Fruit fly (Drosophila melanogaster) whole organism, embryonic: ENCODE measurements around the gene CG34256.

Source experiments
- Atf6 ChIP-seq: fragments of 200-800 bp; sonication (Bioruptor generic); IDR thresholded peaks from 2 replicates; pipeline ENCODE4 v1.3.6; 2022; ENCODE audit warnings: missing biosample characterization, missing genetic modification characterization
- CG10654 ChIP-seq: fragments of 200-800 bp; sonication (Bioruptor generic); optimal IDR thresholded peaks from 2 replicates; lab custom pipeline; 2016; ENCODE audit warnings: missing biosample characterization, missing genetic modification characterization
- CG11695 ChIP-seq: fragments of 200-800 bp; sonication (Bioruptor generic); IDR thresholded peaks from 3 replicates; pipeline ENCODE4 v1.3.6; 2022; ENCODE audit warnings: missing biosample characterization, missing genetic modification characterization
- CG12071 ChIP-seq: fragments of 200-800 bp; sonication (Bioruptor generic); optimal IDR thresholded peaks from 3 replicates; lab custom pipeline; 2018; ENCODE audit warnings: missing biosample characterization, mild to moderate bottlenecking, missing genetic modification characterization
- CG15073 ChIP-seq: fragments of 200-800 bp; sonication (Bioruptor generic); optimal IDR thresholded peaks from 2 replicates; lab custom pipeline; 2016; ENCODE audit warnings: missing biosample characterization, missing genetic modification characterization
- CG17359 ChIP-seq: fragments of 200-800 bp; sonication (Bioruptor generic); optimal IDR thresholded peaks from 3 replicates; lab custom pipeline; 2018; ENCODE audit warnings: missing biosample characterization, mild to moderate bottlenecking, missing genetic modification characterization, moderate library complexity
- CG18011 ChIP-seq: fragments of 200-800 bp; sonication (Bioruptor generic); optimal IDR thresholded peaks from 2 replicates; lab custom pipeline; 2017; ENCODE audit warnings: missing biosample characterization, missing genetic modification characterization, mild to moderate bottlenecking, moderate library complexity, missing genotype
- CG18599 ChIP-seq: fragments of 200-800 bp; sonication (Bioruptor generic); optimal IDR thresholded peaks from 3 replicates; lab custom pipeline; 2017; ENCODE audit warnings: missing biosample characterization, missing genetic modification characterization, mild to moderate bottlenecking, moderate library complexity, missing genetic modification reagents
- CG2199 ChIP-seq: fragments of 200-800 bp; sonication (Bioruptor generic); IDR thresholded peaks from 3 replicates; pipeline ENCODE4 v1.3.6; 2022; ENCODE audit warnings: missing biosample characterization, missing genetic modification characterization
- CG2678 ChIP-seq: fragments of 200-800 bp; sonication (Bioruptor generic); optimal IDR thresholded peaks from 3 replicates; lab custom pipeline; 2019; ENCODE audit warnings: missing biosample characterization, mild to moderate bottlenecking, missing genetic modification characterization, moderate library complexity
- CG5245 ChIP-seq: fragments of 200-800 bp; sonication (Bioruptor generic); optimal IDR thresholded peaks from 3 replicates; lab custom pipeline; 2016; ENCODE audit warnings: missing biosample characterization, missing genetic modification characterization
- CG6175 ChIP-seq: fragments of 200-800 bp; sonication (Bioruptor generic); IDR thresholded peaks from 3 replicates; pipeline ENCODE4 v1.3.6; 2022; ENCODE audit warnings: missing biosample characterization, missing genetic modification characterization
- CG7271 ChIP-seq: fragments of 200-800 bp; sonication (Bioruptor generic); optimal IDR thresholded peaks from 2 replicates; lab custom pipeline; 2018; ENCODE audit warnings: missing biosample characterization, mild to moderate bottlenecking, missing genetic modification characterization, moderate library complexity
- CG7839 ChIP-seq: fragments of 200-800 bp; sonication (Bioruptor generic); optimal IDR thresholded peaks from 3 replicates; lab custom pipeline; 2018; ENCODE audit warnings: missing biosample characterization, mild to moderate bottlenecking, missing genetic modification characterization, moderate library complexity
- CG7963 ChIP-seq: fragments of 200-800 bp; sonication (Bioruptor generic); IDR thresholded peaks from 3 replicates; pipeline ENCODE4 v1.3.6; 2022; ENCODE audit warnings: missing biosample characterization, missing genetic modification characterization; ENCODE audit not compliant: partially characterized antibody
- CoRest ChIP-seq: fragments of 200-800 bp; sonication (Bioruptor generic); optimal IDR thresholded peaks from 3 replicates; lab custom pipeline; 2018; ENCODE audit warnings: missing biosample characterization, mild to moderate bottlenecking, missing genetic modification characterization, moderate library complexity
- D ChIP-seq, 2 experiments: fragments of 200-800 bp in 1 of 2; fragments of >200 bp in 1 of 2; sonication (Bioruptor generic) in 1 of 2; optimal IDR thresholded peaks; 2 replicates in 1 of 2; 3 replicates in 1 of 2; lab custom pipeline; 2017; ENCODE audit warnings: mild to moderate bottlenecking in 1 of 2, missing biosample characterization in 1 of 2, missing genetic modification characterization in 1 of 2, missing genetic modification reagents in 1 of 2
- D19B ChIP-seq: fragments of 200-800 bp; sonication (Bioruptor generic); optimal IDR thresholded peaks from 2 replicates; lab custom pipeline; 2017; ENCODE audit warnings: missing biosample characterization, mild to moderate bottlenecking, missing genetic modification characterization
- Drgx ChIP-seq: fragments of 200-800 bp; sonication (Bioruptor generic); IDR thresholded peaks from 2 replicates; pipeline ENCODE4 v1.3.6; 2022; ENCODE audit warnings: missing biosample characterization, missing genetic modification characterization
- E2f2 ChIP-seq: fragments of 200-800 bp; sonication (Bioruptor generic); IDR thresholded peaks from 2 replicates; pipeline ENCODE4 v1.3.6; 2022; ENCODE audit warnings: missing biosample characterization, missing genetic modification characterization
- Gug ChIP-seq: fragments of 200-800 bp; sonication (Bioruptor generic); IDR thresholded peaks from 4 replicates; pipeline ENCODE4 v1.3.6; 2022; ENCODE audit warnings: missing biosample characterization, missing genetic modification characterization
- Lim3 ChIP-seq: fragments of 200-800 bp; sonication (Bioruptor generic); IDR thresholded peaks from 2 replicates; pipeline ENCODE4 v1.3.6; 2022; ENCODE audit warnings: missing biosample characterization, missing genetic modification characterization
- Optix ChIP-seq: fragments of 200-800 bp; sonication (Bioruptor generic); IDR thresholded peaks from 3 replicates; pipeline ENCODE4 v1.3.6; 2022; ENCODE audit warnings: missing biosample characterization, missing genetic modification characterization
- Rx ChIP-seq: fragments of 200-800 bp; sonication (Bioruptor generic); IDR thresholded peaks from 2 replicates; pipeline ENCODE4 v1.3.6; 2022; ENCODE audit warnings: missing biosample characterization, missing genetic modification characterization
- Taf1 ChIP-seq: fragments of 200-800 bp; sonication (Bioruptor generic); IDR thresholded peaks from 2 replicates; pipeline ENCODE4 v1.3.6; 2022; ENCODE audit warnings: missing biosample characterization, missing genetic modification characterization
- ab ChIP-seq: fragments of 200-800 bp; sonication (Bioruptor generic); optimal IDR thresholded peaks from 2 replicates; lab custom pipeline; 2016; ENCODE audit warnings: missing biosample characterization, missing genetic modification characterization
- ap ChIP-seq: fragments of 200-800 bp; sonication (Bioruptor generic); IDR thresholded peaks from 2 replicates; pipeline ENCODE4 v1.3.6; 2022; ENCODE audit warnings: missing biosample characterization, missing genetic modification characterization
- bowl ChIP-seq: fragments of 200-800 bp; sonication (Bioruptor generic); IDR thresholded peaks from 2 replicates; pipeline ENCODE4 v1.3.6; 2022; ENCODE audit warnings: missing biosample characterization, missing genetic modification characterization
- bsh ChIP-seq, 2 experiments: fragments of 200-800 bp; sonication (Bioruptor generic); optimal IDR thresholded peaks; 2 replicates each; lab custom pipeline; 2017 to 2018; ENCODE audit warnings: mild to moderate bottlenecking in 2 of 2, missing biosample characterization in 2 of 2, missing genetic modification characterization in 2 of 2, moderate library complexity in 1 of 2
- btn ChIP-seq: fragments of 200-800 bp; sonication (Bioruptor generic); optimal IDR thresholded peaks from 2 replicates; lab custom pipeline; 2016; ENCODE audit warnings: missing biosample characterization, missing genetic modification characterization
- chif ChIP-seq, 2 experiments: fragments of 200-800 bp; sonication (Bioruptor generic); optimal IDR thresholded peaks; 3 replicates each; lab custom pipeline; 2016; ENCODE audit warnings: missing biosample characterization in 2 of 2, missing genetic modification characterization in 2 of 2
- ewg ChIP-seq: fragments of 200-800 bp; sonication (Bioruptor generic); optimal IDR thresholded peaks from 3 replicates; lab custom pipeline; 2017; ENCODE audit warnings: mild to moderate bottlenecking, missing biosample characterization, missing genetic modification reagents, missing genetic modification characterization
- exex ChIP-seq: fragments of 200-800 bp; sonication (Bioruptor generic); optimal IDR thresholded peaks from 4 replicates; lab custom pipeline; 2018; ENCODE audit warnings: missing biosample characterization, mild to moderate bottlenecking, missing genetic modification characterization, moderate library complexity
- ftz-f1 ChIP-seq: fragments of 200-800 bp; sonication (Bioruptor generic); optimal IDR thresholded peaks from 2 replicates; lab custom pipeline; 2016; ENCODE audit warnings: missing biosample characterization, missing genetic modification characterization
- gcm ChIP-seq: fragments of 200-800 bp; sonication (Bioruptor generic); optimal IDR thresholded peaks from 2 replicates; lab custom pipeline; 2019; ENCODE audit warnings: missing biosample characterization, mild to moderate bottlenecking, missing genetic modification characterization, moderate library complexity
- ham ChIP-seq: fragments of 200-800 bp; sonication (Bioruptor generic); IDR thresholded peaks from 2 replicates; pipeline ENCODE4 v1.3.6; 2022; ENCODE audit warnings: missing biosample characterization, missing genetic modification characterization
- insv ChIP-seq, 2 experiments: fragments of 200-800 bp; sonication (Bioruptor generic); optimal IDR thresholded peaks; 3 replicates each; lab custom pipeline; 2016 to 2018; ENCODE audit warnings: missing biosample characterization in 2 of 2, missing genetic modification characterization in 2 of 2
- kay ChIP-seq: fragments of 200-800 bp; sonication (Bioruptor generic); optimal IDR thresholded peaks from 2 replicates; lab custom pipeline; 2016; ENCODE audit warnings: missing biosample characterization, missing genetic modification characterization
- nmo ChIP-seq: fragments of 200-800 bp; sonication (Bioruptor generic); optimal IDR thresholded peaks from 2 replicates; lab custom pipeline; 2018; ENCODE audit warnings: missing biosample characterization, mild to moderate bottlenecking, missing genetic modification characterization, moderate library complexity
- p53 ChIP-seq: fragments of 200-800 bp; sonication (Bioruptor generic); optimal IDR thresholded peaks from 2 replicates; lab custom pipeline; 2016; ENCODE audit warnings: missing biosample characterization, missing genetic modification characterization
- pan ChIP-seq, 4 experiments: fragments of >200 bp in 3 of 4; fragments of 200-800 bp in 1 of 4; sonication (Bioruptor generic) in 1 of 4; optimal IDR thresholded peaks in 3 of 4; IDR thresholded peaks in 1 of 4; 2 replicates each; pipeline versions ENCODE4 v1.3.6 to Lab custom; 2017 to 2022; ENCODE audit warnings: missing biosample characterization in 2 of 4, missing genetic modification characterization in 2 of 4, mixed read lengths in 1 of 4
- pita ChIP-seq: fragments of 200-800 bp; sonication (Bioruptor generic); optimal IDR thresholded peaks from 2 replicates; lab custom pipeline; 2017; ENCODE audit warnings: missing biosample characterization, mild to moderate bottlenecking, missing genetic modification characterization
- pros ChIP-seq: fragments of 200-800 bp; sonication (Bioruptor generic); optimal IDR thresholded peaks from 3 replicates; lab custom pipeline; 2019; ENCODE audit warnings: missing biosample characterization, mild to moderate bottlenecking, missing genetic modification characterization, moderate library complexity
- ro ChIP-seq: fragments of 200-800 bp; sonication (Bioruptor generic); IDR thresholded peaks from 2 replicates; pipeline ENCODE4 v1.3.6; 2022; ENCODE audit warnings: missing biosample characterization, missing genetic modification characterization
- sim ChIP-seq: fragments of 200-800 bp; sonication (Bioruptor generic); IDR thresholded peaks from 2 replicates; pipeline ENCODE4 v1.3.6; 2022; ENCODE audit warnings: missing biosample characterization, missing genetic modification characterization
- sima ChIP-seq: fragments of 200-800 bp; sonication (Bioruptor generic); optimal IDR thresholded peaks from 2 replicates; lab custom pipeline; 2016; ENCODE audit warnings: missing biosample characterization, missing genetic modification characterization
- stwl ChIP-seq: fragments of 200-800 bp; sonication (Bioruptor generic); optimal IDR thresholded peaks from 3 replicates; lab custom pipeline; 2018; ENCODE audit warnings: missing biosample characterization, mild to moderate bottlenecking, missing genetic modification characterization, moderate library complexity
- twi ChIP-seq: fragments of 200-800 bp; optimal IDR thresholded peaks from 2 replicates; lab custom pipeline; 2019; ENCODE audit warnings: missing biosample characterization, mild to moderate bottlenecking, missing genetic modification characterization, moderate library complexity

Gene CG34256

DNA sequence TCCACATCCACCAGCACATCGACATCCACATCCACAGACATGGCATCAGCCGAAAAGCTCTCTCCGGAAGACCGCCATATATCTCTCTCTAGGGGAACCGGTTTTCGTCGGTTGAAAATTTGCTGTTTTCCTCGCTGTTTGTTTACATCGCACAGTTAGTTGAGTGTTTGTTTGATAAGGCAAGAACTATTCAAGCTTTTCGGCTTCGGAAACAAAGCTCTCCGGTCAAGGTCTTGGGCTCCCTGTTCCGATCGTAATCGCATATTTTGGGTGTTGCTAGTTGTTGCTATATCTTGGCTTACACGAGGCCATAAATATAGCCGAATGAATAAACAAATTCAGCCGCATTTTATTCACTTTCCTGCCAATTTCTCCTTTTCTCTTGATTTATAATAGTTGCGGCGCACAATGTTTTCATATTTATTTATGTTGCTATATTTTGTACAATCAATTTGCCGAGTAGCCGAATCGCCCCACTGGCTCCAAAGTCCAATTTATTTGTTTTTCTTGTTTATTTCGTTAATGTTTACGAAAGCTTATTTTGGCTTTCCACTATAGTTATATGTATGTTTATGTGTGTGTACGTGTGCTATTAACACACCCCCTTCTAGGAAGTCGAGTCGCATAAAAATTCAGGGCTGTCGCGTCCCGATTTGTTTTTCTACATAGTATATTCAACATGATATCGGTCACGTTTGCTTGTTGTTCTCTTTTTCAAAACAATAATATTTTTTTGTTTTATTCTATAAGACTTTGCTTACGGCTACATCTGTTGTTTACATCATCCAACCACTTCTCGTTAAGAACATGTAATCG is 7.4 kb upstream of the CG34256 start:
- TF ChIP-seq CG7271 (tag; lab: Kevin White, UChicago) (no peak), CG11695 (GFP tag; lab: Robert Waterston, UW) (no peak), exex (tag; lab: Kevin White, UChicago) (peak; percentile 44), Lim3 (GFP tag; lab: Robert Waterston, UW) (no peak), CG2199 (no peak), CG5245 (no peak), Atf6 (peak; percentile 62), CG17359 (tag; lab: Kevin White, UChicago) (peak; percentile 30), CG7963 (GFP tag; lab: Robert Waterston, UW) (no peak), CoRest (no peak), twi (tag; lab: Kevin White, UChicago) (no peak), ro (GFP tag; lab: Robert Waterston, UW) (no peak), pros (GFP tag; lab: Kevin White, UChicago) (peak; percentile 28), pan (optimal IDR thresholded peaks at IDR 0.05; lab: Kevin White, UChicago) (no peak), pan (GFP tag; optimal IDR thresholded peaks at IDR 0.05 in 1 of 2, IDR thresholded peaks at IDR 0.05 in 1 of 2) (no peak), gcm (GFP tag; lab: Kevin White, UChicago) (no peak), Taf1 (GFP tag; lab: Robert Waterston, UW) (no peak), Drgx (GFP tag; lab: Robert Waterston, UW) (peak; percentile 5; the same call in 1 of the 2 replicates), Gug (GFP tag; lab: Robert Waterston, UW) (no peak), sima (no peak), CG15073 (no peak), Rx (GFP tag; lab: Robert Waterston, UW) (no peak), E2f2 (GFP tag; lab: Robert Waterston, UW) (0 out of 2 replicates have a peak, but pooled peaks have one; percentile 14), bowl (no peak), bsh (GFP tag; optimal IDR thresholded peaks at IDR 0.05; lab: Kevin White, UChicago) (no peak), Optix (GFP tag; lab: Robert Waterston, UW) (no peak), chif (GFP tag; optimal IDR thresholded peaks at IDR 0.05; lab: Kevin White, UChicago) (no peak), ab (no peak), CG10654 (GFP tag; lab: Kevin White, UChicago) (no peak), pita (GFP tag; lab: Kevin White, UChicago) (no peak), D (optimal IDR thresholded peaks at IDR 0.05; lab: Kevin White, UChicago) (no peak), D (GFP tag; optimal IDR thresholded peaks at IDR 0.05; lab: Kevin White, UChicago) (no peak), CG2678 (tag; lab: Kevin White, UChicago) (peak; percentile 53), ap (no peak), ham (GFP tag; lab: Robert Waterston, UW) (no peak), sim (GFP tag; lab: Robert Waterston, UW) (no peak), stwl (no peak), CG6175 (no peak), CG18599 (GFP tag; lab: Kevin White, UChicago) (peak; percentile 43), ftz-f1 (GFP tag; lab: Kevin White, UChicago) (peak; percentile 88), btn (GFP tag; lab: Kevin White, UChicago) (no peak), nmo (no peak), p53 (GFP tag; lab: Kevin White, UChicago) (no peak), kay (GFP tag; lab: Kevin White, UChicago) (no peak), ewg (no peak), CG12071 (GFP tag; lab: Kevin White, UChicago) (no peak), insv (GFP tag; optimal IDR thresholded peaks at IDR 0.05; lab: Kevin White, UChicago) (peak in 1 of 2 experiments; percentile 21), CG18011 (GFP tag; lab: Kevin White, UChicago) (no peak), D19B (peak; percentile 11), CG7839 (tag; lab: Kevin White, UChicago) (peak; percentile 36)
